Comparison of ENCODE assay signal across 2 worm cellular contexts in genomic region chrX:3605727-3606126, ce11.
TF ChIP-seq lines count a peak whose summit lies in the region.

C18B2.4 (minus strand) TSS chrX:3605741.

TF ChIP-seq in whole organism, L2 larva, 48 proteins besides CTCF, POLR2A, EP300 and RAD21 (continued from another document):
- no peak for TF ChIP-seq unc-62 (GFP tag; optimal IDR thresholded peaks at IDR 0.05; lab: Kevin White, UChicago)
- TF ChIP-seq sem-4 (tag; optimal IDR thresholded peaks at IDR 0.05; lab: Kevin White, UChicago): peak; percentile 53
- TF ChIP-seq nhr-21 (tag; optimal IDR thresholded peaks at IDR 0.05; lab: Kevin White, UChicago): peak; percentile 25
- peak; percentile 86 for TF ChIP-seq nhr-129 (tag; optimal IDR thresholded peaks at IDR 0.05; lab: Kevin White, UChicago)
- no peak for TF ChIP-seq nhr-11 (tag; optimal IDR thresholded peaks at IDR 0.05; lab: Kevin White, UChicago)
- TF ChIP-seq sma-3 (GFP tag; optimal IDR thresholded peaks at IDR 0.05; lab: Kevin White, UChicago): peak; percentile 47
- TF ChIP-seq nhr-10 (tag; optimal IDR thresholded peaks at IDR 0.05; lab: Kevin White, UChicago): no peak
- no peak for TF ChIP-seq ZK546.5 (tag; optimal IDR thresholded peaks at IDR 0.05; lab: Kevin White, UChicago)
- TF ChIP-seq ztf-4 (tag; optimal IDR thresholded peaks at IDR 0.05; lab: Kevin White, UChicago): peak; percentile 24
- no peak for TF ChIP-seq alr-1 (tag; optimal IDR thresholded peaks at IDR 0.05; lab: Kevin White, UChicago)
- peak; percentile 76 for TF ChIP-seq zag-1 (tag; optimal IDR thresholded peaks at IDR 0.05; lab: Kevin White, UChicago)
- TF ChIP-seq R02D3.7 (tag; optimal IDR thresholded peaks at IDR 0.05; lab: Kevin White, UChicago): no peak
- TF ChIP-seq mab-5 (tag; optimal IDR thresholded peaks at IDR 0.05; lab: Kevin White, UChicago): peak; percentile 84
- TF ChIP-seq crh-2 (tag; optimal IDR thresholded peaks at IDR 0.05; lab: Kevin White, UChicago): peak; percentile 87
- peak; percentile 19 for TF ChIP-seq skn-1 (tag; optimal IDR thresholded peaks at IDR 0.05; lab: Kevin White, UChicago)
- TF ChIP-seq lin-39 (tag; optimal IDR thresholded peaks at IDR 0.05; lab: Kevin White, UChicago): no peak
- TF ChIP-seq gmeb-1 (tag; optimal IDR thresholded peaks at IDR 0.05; lab: Kevin White, UChicago): peak; percentile 55
- peak; percentile 99 for TF ChIP-seq fos-1 (tag; optimal IDR thresholded peaks at IDR 0.05; lab: Kevin White, UChicago)
- TF ChIP-seq elt-3 (tag; optimal IDR thresholded peaks at IDR 0.05; lab: Kevin White, UChicago): no peak
- TF ChIP-seq sma-9 (GFP tag; optimal IDR thresholded peaks at IDR 0.05; lab: Kevin White, UChicago): peak; percentile 59
- TF ChIP-seq sma-9 (tag; optimal IDR thresholded peaks at IDR 0.05; lab: Kevin White, UChicago): no peak
- no peak for TF ChIP-seq dmd-4 (tag; optimal IDR thresholded peaks at IDR 0.05; lab: Kevin White, UChicago)
- TF ChIP-seq snpc-4 (tag; optimal IDR thresholded peaks at IDR 0.05; lab: Kevin White, UChicago): peak; percentile 49
- no peak for TF ChIP-seq blmp-1 (tag; optimal IDR thresholded peaks at IDR 0.05; lab: Kevin White, UChicago; ENCODE audit: insufficient read depth)
- no peak for TF ChIP-seq nhr-23 (tag; optimal IDR thresholded peaks at IDR 0.05; lab: Kevin White, UChicago)

TF ChIP-seq in whole organism, L4 larva, 104 proteins besides CTCF, POLR2A, EP300 and RAD21 (continued from another document):
- no peak for TF ChIP-seq zag-1 (tag; optimal IDR thresholded peaks at IDR 0.05; lab: Kevin White, UChicago)
- TF ChIP-seq ceh-32 (tag; optimal IDR thresholded peaks at IDR 0.05; lab: Kevin White, UChicago; ENCODE audit: poor library complexity): no peak
- TF ChIP-seq dve-1 (tag; optimal IDR thresholded peaks at IDR 0.05; lab: Kevin White, UChicago; ENCODE audit: insufficient read depth): peak; percentile 79
- peak; percentile 87 for TF ChIP-seq ceh-20 (GFP tag; IDR thresholded peaks at IDR 0.05; lab: Robert Waterston, UW)
- TF ChIP-seq ama-1 (optimal IDR thresholded peaks at IDR 0.05; lab: Kevin White, UChicago): peak; percentile 51
- no peak for TF ChIP-seq ceh-28 (tag; optimal IDR thresholded peaks at IDR 0.05; lab: Kevin White, UChicago)
- TF ChIP-seq T26A8.4 (GFP tag; IDR thresholded peaks at IDR 0.05; lab: Robert Waterston, UW): 0 out of 2 replicates have a peak, but pooled peaks have one; percentile 32
- TF ChIP-seq unc-130 (GFP tag; optimal IDR thresholded peaks at IDR 0.05; lab: Kevin White, UChicago): no peak
- peak; percentile 87 for TF ChIP-seq hlh-11 (tag; optimal IDR thresholded peaks at IDR 0.05; lab: Kevin White, UChicago)
- no peak for TF ChIP-seq tag-97 (GFP tag; IDR thresholded peaks at IDR 0.05; lab: Robert Waterston, UW)
- no peak for TF ChIP-seq jun-1 (tag; optimal IDR thresholded peaks at IDR 0.05; lab: Kevin White, UChicago)
- peak; percentile 67 for TF ChIP-seq rbr-2 (tag; optimal IDR thresholded peaks at IDR 0.05; lab: Kevin White, UChicago)
- TF ChIP-seq Y48G9A.11 (GFP tag; IDR thresholded peaks at IDR 0.05; lab: Robert Waterston, UW): no peak
- TF ChIP-seq lin-39 (tag; optimal IDR thresholded peaks at IDR 0.05; lab: Kevin White, UChicago): no peak
- no peak for TF ChIP-seq spr-3 (GFP tag; optimal IDR thresholded peaks at IDR 0.05; lab: Kevin White, UChicago)
- no peak for TF ChIP-seq lin-29 (GFP tag; IDR thresholded peaks at IDR 0.05; lab: Robert Waterston, UW)
- no peak for TF ChIP-seq lin-15B (tag; optimal IDR thresholded peaks at IDR 0.05; lab: Kevin White, UChicago)
- no peak for TF ChIP-seq aly-2 (tag; optimal IDR thresholded peaks at IDR 0.05; lab: Kevin White, UChicago)
- TF ChIP-seq pqm-1 (tag; optimal IDR thresholded peaks at IDR 0.05; lab: Kevin White, UChicago): peak; percentile 62
- TF ChIP-seq fkh-10 (GFP tag; optimal IDR thresholded peaks at IDR 0.05; lab: Kevin White, UChicago): no peak
- no peak for TF ChIP-seq F44E2.7 (GFP tag; IDR thresholded peaks at IDR 0.05; lab: Robert Waterston, UW)
- peak; percentile 13 for TF ChIP-seq nhr-25 (tag; optimal IDR thresholded peaks at IDR 0.05; lab: Kevin White, UChicago; ENCODE audit: borderline replicate concordance, insufficient read depth)
- TF ChIP-seq Y75B8A.6 (GFP tag; IDR thresholded peaks at IDR 0.05; lab: Robert Waterston, UW): no peak
- no peak for TF ChIP-seq nhr-76 (tag; optimal IDR thresholded peaks at IDR 0.05; lab: Kevin White, UChicago)
- TF ChIP-seq nhr-77 (tag; optimal IDR thresholded peaks at IDR 0.05; lab: Kevin White, UChicago): peak; percentile 66
- no peak for TF ChIP-seq skn-1 (tag; optimal IDR thresholded peaks at IDR 0.05; lab: Kevin White, UChicago)
- no peak for TF ChIP-seq zfp-3 (GFP tag; conservative IDR thresholded peaks at IDR 0.05; lab: Robert Waterston, UW)
- TF ChIP-seq nhr-28 (tag; optimal IDR thresholded peaks at IDR 0.05; lab: Kevin White, UChicago): peak; percentile 81
- TF ChIP-seq dmd-8 (GFP tag; IDR thresholded peaks at IDR 0.05; lab: Robert Waterston, UW): no peak
- no peak for TF ChIP-seq sdz-12 (GFP tag; optimal IDR thresholded peaks at IDR 0.05; lab: Kevin White, UChicago)
- TF ChIP-seq duxl-1 (tag; optimal IDR thresholded peaks at IDR 0.05; lab: Kevin White, UChicago; ENCODE audit: poor library complexity): no peak
- TF ChIP-seq set-16 (GFP tag; IDR thresholded peaks at IDR 0.05; lab: Robert Waterston, UW): peak; percentile 28; the same call in 1 of the 2 replicates
- TF ChIP-seq mes-2 (tag; optimal IDR thresholded peaks at IDR 0.05; lab: Kevin White, UChicago; ENCODE audit: poor library complexity, severe bottlenecking): peak; percentile 68
- TF ChIP-seq cey-2 (tag; optimal IDR thresholded peaks at IDR 0.05; lab: Kevin White, UChicago; ENCODE audit: borderline replicate concordance, insufficient read depth): no peak
- no peak for TF ChIP-seq mxl-2 (GFP tag; conservative IDR thresholded peaks at IDR 0.05; lab: Robert Waterston, UW)
- TF ChIP-seq nhr-48 (tag; optimal IDR thresholded peaks at IDR 0.05; lab: Kevin White, UChicago): no peak
- TF ChIP-seq arid-1 (GFP tag; conservative IDR thresholded peaks at IDR 0.05; lab: Robert Waterston, UW): 0 out of 2 replicates have a peak, but pooled peaks have one; percentile 7
- TF ChIP-seq dmd-9 (GFP tag; IDR thresholded peaks at IDR 0.05; lab: Robert Waterston, UW): no peak
- peak; percentile 24 to 80 for TF ChIP-seq lsy-2 (tag; optimal IDR thresholded peaks at IDR 0.05; lab: Kevin White, UChicago)
- TF ChIP-seq F37D6.2 (tag; optimal IDR thresholded peaks at IDR 0.05; lab: Kevin White, UChicago): peak; percentile 13
- no peak for TF ChIP-seq ztf-11 (tag; optimal IDR thresholded peaks at IDR 0.05; lab: Kevin White, UChicago)
- TF ChIP-seq Y5F2A.4 (GFP tag; optimal IDR thresholded peaks at IDR 0.05; lab: Kevin White, UChicago): no peak
- TF ChIP-seq madf-9 (GFP tag; conservative IDR thresholded peaks at IDR 0.05; lab: Robert Waterston, UW): 0 out of 2 replicates have a peak, but pooled peaks have one; percentile 19
- TF ChIP-seq unc-62 (GFP tag; optimal IDR thresholded peaks at IDR 0.05 in 1 of 2; lab: Kevin White, UChicago): peak in 1 of 2 experiments; percentile 53
- TF ChIP-seq unc-62 (tag; optimal IDR thresholded peaks at IDR 0.05; lab: Kevin White, UChicago): no peak
- TF ChIP-seq snpc-4 (tag; optimal IDR thresholded peaks at IDR 0.05; lab: Kevin White, UChicago): no peak
- TF ChIP-seq aha-1 (tag; lab: Kevin White, UChicago): peak; percentile 98
- TF ChIP-seq mep-1 (tag; optimal IDR thresholded peaks at IDR 0.05; lab: Kevin White, UChicago): peak; percentile 78
- peak; percentile 86 for TF ChIP-seq lin-38 (GFP tag; IDR thresholded peaks at IDR 0.05; lab: Robert Waterston, UW)
- TF ChIP-seq nhr-102 (tag; optimal IDR thresholded peaks at IDR 0.05; lab: Kevin White, UChicago): peak; percentile 12
- TF ChIP-seq mxl-3 (GFP tag; optimal IDR thresholded peaks at IDR 0.05; lab: Kevin White, UChicago): peak; percentile 95
- TF ChIP-seq nhr-42 (GFP tag; IDR thresholded peaks at IDR 0.05; lab: Robert Waterston, UW): no peak
- no peak for TF ChIP-seq D1046.2 (GFP tag; IDR thresholded peaks at IDR 0.05; lab: Robert Waterston, UW)
- TF ChIP-seq hif-1 (tag; optimal IDR thresholded peaks at IDR 0.05; lab: Kevin White, UChicago): peak in 1 of 2 experiments; percentile 66
- no peak for TF ChIP-seq spr-1 (tag; optimal IDR thresholded peaks at IDR 0.05; lab: Kevin White, UChicago)
- no peak for TF ChIP-seq unc-39 (tag; optimal IDR thresholded peaks at IDR 0.05; lab: Kevin White, UChicago)
- TF ChIP-seq vab-7 (GFP tag; IDR thresholded peaks at IDR 0.05; lab: Robert Waterston, UW): peak; percentile 40; the same call in 1 of the 2 replicates
- no peak for TF ChIP-seq ces-1 (GFP tag; optimal IDR thresholded peaks at IDR 0.05; lab: Kevin White, UChicago)
- TF ChIP-seq zip-11 (GFP tag; IDR thresholded peaks at IDR 0.05; lab: Robert Waterston, UW): no peak
- no peak for TF ChIP-seq F10B5.3 (tag; optimal IDR thresholded peaks at IDR 0.05; lab: Kevin White, UChicago)
- TF ChIP-seq ZK337.2 (GFP tag; IDR thresholded peaks at IDR 0.05; lab: Robert Waterston, UW): no peak
- no peak for TF ChIP-seq Y105C5A.15 (GFP tag; IDR thresholded peaks at IDR 0.05; lab: Robert Waterston, UW)
- no peak for TF ChIP-seq saeg-2 (GFP tag; IDR thresholded peaks at IDR 0.05; lab: Robert Waterston, UW)
- TF ChIP-seq zip-2 (tag; optimal IDR thresholded peaks at IDR 0.05; lab: Kevin White, UChicago): no peak
- TF ChIP-seq ceh-82 (tag; optimal IDR thresholded peaks at IDR 0.05; lab: Kevin White, UChicago): no peak
- TF ChIP-seq attf-4 (tag; optimal IDR thresholded peaks at IDR 0.05; lab: Kevin White, UChicago): no peak
- no peak for TF ChIP-seq madf-5 (GFP tag; IDR thresholded peaks at IDR 0.05; lab: Robert Waterston, UW)
- peak in 1 of 2 experiments; percentile 35 for TF ChIP-seq mdl-1 (tag; optimal IDR thresholded peaks at IDR 0.05; lab: Kevin White, UChicago)
- TF ChIP-seq ztf-7 (tag; optimal IDR thresholded peaks at IDR 0.05; lab: Kevin White, UChicago): no peak
- TF ChIP-seq mdt-29 (GFP tag; IDR thresholded peaks at IDR 0.05; lab: Robert Waterston, UW): no peak
- no peak for TF ChIP-seq egl-27 (tag; optimal IDR thresholded peaks at IDR 0.05; lab: Kevin White, UChicago)
- TF ChIP-seq snpc-1.2 (GFP tag; IDR thresholded peaks at IDR 0.05; lab: Robert Waterston, UW): no peak
- no peak for TF ChIP-seq tra-1 (GFP tag; IDR thresholded peaks at IDR 0.05; lab: Robert Waterston, UW)
- TF ChIP-seq nhr-41 (GFP tag; IDR thresholded peaks at IDR 0.05; lab: Robert Waterston, UW): no peak
- peak; percentile 83 for TF ChIP-seq hmg-1.1 (GFP tag; IDR thresholded peaks at IDR 0.05; lab: Robert Waterston, UW)
- TF ChIP-seq daf-12 (tag; optimal IDR thresholded peaks at IDR 0.05; lab: Kevin White, UChicago): no peak
- TF ChIP-seq nhr-6 (tag; optimal IDR thresholded peaks at IDR 0.05; lab: Kevin White, UChicago): peak; percentile 80
- no peak for TF ChIP-seq F26F4.8 (GFP tag; conservative IDR thresholded peaks at IDR 0.05; lab: Robert Waterston, UW)
- no peak for TF ChIP-seq ZK546.5 (tag; optimal IDR thresholded peaks at IDR 0.05; lab: Kevin White, UChicago)
- TF ChIP-seq daf-19 (GFP tag; conservative IDR thresholded peaks at IDR 0.05; lab: Robert Waterston, UW): no peak
- peak; percentile 97 for TF ChIP-seq hlh-30 (tag; optimal IDR thresholded peaks at IDR 0.05; lab: Kevin White, UChicago; ENCODE audit: insufficient read depth)
- TF ChIP-seq dmd-6 (GFP tag; IDR thresholded peaks at IDR 0.05; lab: Robert Waterston, UW): peak; percentile 75
